Worm (Caenorhabditis elegans) whole organism, early embryonic: ENCODE measurements around the gene srh-32.

Experiments
- B0310.2 ChIP-seq: sonication (generic microtip); optimal IDR thresholded peaks from 2 replicates; lab custom pipeline; 2016; ENCODE audit warnings: mild to moderate bottlenecking, missing genetic modification characterization, missing compliant biosample characterization
- F13C5.2 ChIP-seq: sonication (generic microtip); optimal IDR thresholded peaks from 2 replicates; lab custom pipeline; 2017; ENCODE audit warnings: mild to moderate bottlenecking, missing genetic modification characterization, inconsistent platforms, missing compliant biosample characterization
- aly-1 ChIP-seq: sonication (generic microtip); optimal IDR thresholded peaks from 2 replicates; lab custom pipeline; 2016; ENCODE audit warnings: missing genetic modification characterization, missing compliant biosample characterization
- ama-1 ChIP-seq: fragments of 150-350 bp; optimal IDR thresholded peaks from 2 replicates; lab custom pipeline; 2014
- ceh-13 ChIP-seq: fragments of 200-800 bp; sonication (Bioruptor generic); optimal IDR thresholded peaks from 2 replicates; lab custom pipeline; 2018; ENCODE audit warnings: mild to moderate bottlenecking, missing genetic modification characterization, missing compliant biosample characterization
- ceh-36 ChIP-seq: sonication (generic microtip); optimal IDR thresholded peaks from 2 replicates; lab custom pipeline; 2016; ENCODE audit warnings: missing genetic modification characterization, inconsistent platforms, missing compliant biosample characterization
- ets-7 ChIP-seq: sonication (generic microtip); optimal IDR thresholded peaks from 2 replicates; lab custom pipeline; 2016; ENCODE audit warnings: missing genotype, missing genetic modification characterization, missing compliant biosample characterization
- flt-1 ChIP-seq: fragments of 200-800 bp; sonication (Bioruptor generic); IDR thresholded peaks from 2 replicates; pipeline ENCODE4 v1.3.6; 2022; ENCODE audit warnings: missing genetic modification characterization, missing compliant biosample characterization
- hmbx-1 ChIP-seq: sonication (generic microtip); optimal IDR thresholded peaks from 2 replicates; lab custom pipeline; 2016; ENCODE audit warnings: mild to moderate bottlenecking, missing genetic modification characterization, missing compliant biosample characterization
- hmg-4 ChIP-seq: fragments of 200-800 bp; sonication (Bioruptor generic); optimal IDR thresholded peaks from 2 replicates; lab custom pipeline; 2018; ENCODE audit warnings: mild to moderate bottlenecking, missing genetic modification characterization, missing compliant biosample characterization
- hnd-1 ChIP-seq: sonication (generic microtip); optimal IDR thresholded peaks from 2 replicates; lab custom pipeline; 2016; ENCODE audit warnings: missing genetic modification characterization, missing compliant biosample characterization
- pes-1 ChIP-seq: fragments of 200-800 bp; sonication (Bioruptor generic); IDR thresholded peaks from 2 replicates; pipeline ENCODE4 v1.3.6; 2022; ENCODE audit warnings: missing genetic modification reagents, missing genetic modification characterization, missing compliant biosample characterization
- scrt-1 ChIP-seq: fragments of 200-800 bp; sonication (Bioruptor generic); IDR thresholded peaks from 2 replicates; pipeline ENCODE4 v1.3.6; 2022; ENCODE audit warnings: missing genetic modification characterization, missing compliant biosample characterization
- sea-1 ChIP-seq: fragments of 200-800 bp; sonication (Bioruptor generic); conservative IDR thresholded peaks from 2 replicates; pipeline ENCODE4 v1.3.6; 2022; ENCODE audit warnings: missing genetic modification characterization, missing compliant biosample characterization
- tbx-11 ChIP-seq: fragments of 200-800 bp; sonication (Bioruptor generic); IDR thresholded peaks from 2 replicates; pipeline ENCODE4 v1.3.6; 2022; ENCODE audit warnings: missing genetic modification characterization, missing compliant biosample characterization
- tbx-37 ChIP-seq: fragments of 200-800 bp; sonication (Bioruptor generic); conservative IDR thresholded peaks from 2 replicates; pipeline ENCODE4 v1.3.6; 2022; ENCODE audit warnings: missing genetic modification reagents, missing genetic modification characterization, missing compliant biosample characterization
- tra-4 ChIP-seq: sonication (generic microtip); optimal IDR thresholded peaks from 2 replicates; lab custom pipeline; 2017; ENCODE audit warnings: missing genetic modification characterization, missing compliant biosample characterization

Gene srh-32

ce11 chrV:17700728-17701262, at the start of gene srh-32, which contains the start of gene Y26G10.5:
Gene srh-32, plus strand, starts transcription at chrV:17701212.
Gene Y26G10.5, minus strand, starts transcription at chrV:17700828.
- TF ChIP-seq tbx-11 (GFP tag; lab: Robert Waterston, UW) (no peak), F13C5.2 (tag; lab: Kevin White, UChicago) (no peak), hmbx-1 (tag; lab: Kevin White, UChicago) (no peak), hmg-4 (GFP tag; lab: Kevin White, UChicago) (no peak), tra-4 (tag; lab: Kevin White, UChicago) (no peak), flt-1 (GFP tag; lab: Robert Waterston, UW) (no peak)

ce11 chrV:17655205-17655604, 45.8 kb upstream of the srh-32 start:
- TF ChIP-seq hmg-4 (GFP tag; lab: Kevin White, UChicago) = no peak
- no peak for TF ChIP-seq tbx-11 (GFP tag; lab: Robert Waterston, UW)
- no peak for TF ChIP-seq F13C5.2 (tag; lab: Kevin White, UChicago)
- no peak for TF ChIP-seq pes-1 (GFP tag; lab: Robert Waterston, UW)
- TF ChIP-seq ets-7 (tag; lab: Kevin White, UChicago) = no peak
- TF ChIP-seq B0310.2 (tag; lab: Kevin White, UChicago) = no peak
- TF ChIP-seq sea-1 (GFP tag; lab: Robert Waterston, UW) = no peak
- no peak for TF ChIP-seq hnd-1 (tag; lab: Kevin White, UChicago)
- no peak for TF ChIP-seq flt-1 (GFP tag; lab: Robert Waterston, UW)
- TF ChIP-seq hmbx-1 (tag; lab: Kevin White, UChicago) = no peak
- no peak for TF ChIP-seq ama-1 (lab: Kevin White, UChicago)
- no peak for TF ChIP-seq ceh-36
- TF ChIP-seq ceh-13 = no peak
- no peak for TF ChIP-seq tra-4 (tag; lab: Kevin White, UChicago)
- TF ChIP-seq tbx-37 (GFP tag; lab: Robert Waterston, UW) = no peak
- no peak for TF ChIP-seq aly-1 (tag; lab: Kevin White, UChicago)
- no peak for TF ChIP-seq scrt-1 (GFP tag; lab: Robert Waterston, UW)

ce11 chrV:17658824-17659223, 42.2 kb upstream of the srh-32 start:
- no peak for TF ChIP-seq ceh-13
- no peak for TF ChIP-seq F13C5.2 (tag; lab: Kevin White, UChicago)
- TF ChIP-seq aly-1 (tag; lab: Kevin White, UChicago) = no peak
- no peak for TF ChIP-seq hmbx-1 (tag; lab: Kevin White, UChicago)
- no peak for TF ChIP-seq flt-1 (GFP tag; lab: Robert Waterston, UW)
- TF ChIP-seq tra-4 (tag; lab: Kevin White, UChicago) = no peak
- TF ChIP-seq sea-1 (GFP tag; lab: Robert Waterston, UW) = no peak
- no peak for TF ChIP-seq B0310.2 (tag; lab: Kevin White, UChicago)
- TF ChIP-seq tbx-11 (GFP tag; lab: Robert Waterston, UW) = no peak
- TF ChIP-seq ama-1 (lab: Kevin White, UChicago) = no peak
- TF ChIP-seq hmg-4 (GFP tag; lab: Kevin White, UChicago) = no peak
- no peak for TF ChIP-seq tbx-37 (GFP tag; lab: Robert Waterston, UW)

ce11 chrV:17659228-17659627, 41.8 kb upstream of the srh-32 start, which contains the start of gene fbxa-108:
Gene fbxa-108, minus strand, starts transcription at chrV:17659385.
- no peak for TF ChIP-seq aly-1 (tag; lab: Kevin White, UChicago)
- TF ChIP-seq pes-1 (GFP tag; lab: Robert Waterston, UW) = no peak
- no peak for TF ChIP-seq ceh-36
- no peak for TF ChIP-seq flt-1 (GFP tag; lab: Robert Waterston, UW)
- no peak for TF ChIP-seq tbx-37 (GFP tag; lab: Robert Waterston, UW)
- TF ChIP-seq tbx-11 (GFP tag; lab: Robert Waterston, UW) = no peak
- no peak for TF ChIP-seq B0310.2 (tag; lab: Kevin White, UChicago)
- no peak for TF ChIP-seq ama-1 (lab: Kevin White, UChicago)
- no peak for TF ChIP-seq tra-4 (tag; lab: Kevin White, UChicago)
- no peak for TF ChIP-seq scrt-1 (GFP tag; lab: Robert Waterston, UW)
- TF ChIP-seq hmbx-1 (tag; lab: Kevin White, UChicago) = no peak
- no peak for TF ChIP-seq hnd-1 (tag; lab: Kevin White, UChicago)
- TF ChIP-seq F13C5.2 (tag; lab: Kevin White, UChicago) = no peak
- TF ChIP-seq sea-1 (GFP tag; lab: Robert Waterston, UW) = no peak
- TF ChIP-seq ceh-13 = no peak
- TF ChIP-seq hmg-4 (GFP tag; lab: Kevin White, UChicago) = no peak

- TF ChIP-seq aly-1 (tag; lab: Kevin White, UChicago) = no peak
- no peak for TF ChIP-seq flt-1 (GFP tag; lab: Robert Waterston, UW)
- no peak for TF ChIP-seq ceh-13
- no peak for TF ChIP-seq pes-1 (GFP tag; lab: Robert Waterston, UW)
- no peak for TF ChIP-seq ama-1 (lab: Kevin White, UChicago)
- TF ChIP-seq tra-4 (tag; lab: Kevin White, UChicago) = no peak
- no peak for TF ChIP-seq hmg-4 (GFP tag; lab: Kevin White, UChicago)
- TF ChIP-seq scrt-1 (GFP tag; lab: Robert Waterston, UW) = no peak
- no peak for TF ChIP-seq B0310.2 (tag; lab: Kevin White, UChicago)
- TF ChIP-seq ets-7 (tag; lab: Kevin White, UChicago) = no peak
- TF ChIP-seq tbx-11 (GFP tag; lab: Robert Waterston, UW) = no peak
- no peak for TF ChIP-seq F13C5.2 (tag; lab: Kevin White, UChicago)
- no peak for TF ChIP-seq tbx-37 (GFP tag; lab: Robert Waterston, UW)
- TF ChIP-seq hnd-1 (tag; lab: Kevin White, UChicago) = no peak
Observed at ce11 chrV:17660003-17660402, 41.0 kb upstream of the srh-32 start, which contains the start of gene dgat-2. Gene dgat-2, plus strand, starts transcription at chrV:17660303.

ce11 chrV:17662260-17662659, 38.8 kb upstream of the srh-32 start:
- TF ChIP-seq scrt-1 (GFP tag; lab: Robert Waterston, UW) (no peak), flt-1 (GFP tag; lab: Robert Waterston, UW) (no peak), ets-7 (tag; lab: Kevin White, UChicago) (no peak), hmbx-1 (tag; lab: Kevin White, UChicago) (no peak), F13C5.2 (tag; lab: Kevin White, UChicago) (no peak), hnd-1 (tag; lab: Kevin White, UChicago) (no peak), ama-1 (lab: Kevin White, UChicago) (no peak), tbx-11 (GFP tag; lab: Robert Waterston, UW) (no peak), hmg-4 (GFP tag; lab: Kevin White, UChicago) (no peak), pes-1 (GFP tag; lab: Robert Waterston, UW) (no peak), tbx-37 (GFP tag; lab: Robert Waterston, UW) (no peak)
